Fruit fly (Drosophila melanogaster) whole organism: ENCODE results near the gene CG18294.

Experiments
- CG8478 ChIP-seq: fragments of >200 bp; optimal IDR thresholded peaks from 2 replicates; lab custom pipeline; 2018; ENCODE audit warnings: inconsistent platforms
- Dll ChIP-seq: fragments of >200 bp; optimal IDR thresholded peaks from 2 replicates; lab custom pipeline; 2017
- EcR ChIP-seq, 2 experiments: fragments of >200 bp; optimal IDR thresholded peaks; 2 replicates each; lab custom pipeline; 2017; ENCODE audit warnings: missing biosample characterization in 2 of 2, missing genetic modification characterization in 2 of 2, missing genetic modification reagents in 2 of 2
- pan ChIP-seq: fragments of >200 bp; optimal IDR thresholded peaks from 2 replicates; lab custom pipeline; 2017
- psq ChIP-seq: fragments of >200 bp; optimal IDR thresholded peaks from 2 replicates; lab custom pipeline; 2017
- usp ChIP-seq: fragments of >200 bp; optimal IDR thresholded peaks from 2 replicates; lab custom pipeline; 2017; ENCODE audit warnings: missing biosample characterization, missing genetic modification characterization, mixed read lengths

Gene CG18294

dm6 chr3L:19444092-19444491 lies 31.3 kb downstream of the CG18294 start:
- TF ChIP-seq psq (lab: Kevin White, UChicago) (no peak), EcR (GFP tag; optimal IDR thresholded peaks at IDR 0.05; lab: Kevin White, UChicago) (no peak), CG8478 (lab: Kevin White, UChicago) (no peak), pan (lab: Kevin White, UChicago) (no peak), Dll (lab: Kevin White, UChicago) (no peak), usp (GFP tag; lab: Kevin White, UChicago) (no peak)

DNA sequence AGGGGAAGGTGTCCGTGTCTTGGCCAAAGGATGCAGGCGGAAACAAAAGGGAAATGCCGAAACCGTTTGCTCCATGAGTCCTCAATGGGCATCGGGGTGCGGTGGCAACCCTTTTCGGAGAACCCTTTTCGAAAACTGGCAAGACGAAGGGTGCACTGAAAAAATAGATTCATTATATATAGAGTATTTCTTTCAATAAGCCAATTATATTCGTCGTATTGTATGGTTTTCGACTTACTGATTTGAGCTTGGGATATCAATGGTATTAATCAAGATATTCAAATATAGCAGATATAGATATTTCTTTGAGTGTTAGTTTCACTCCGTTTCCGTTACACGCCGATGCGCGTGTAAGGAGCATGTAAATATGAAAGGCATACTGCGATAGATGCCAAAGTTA lies 33.1 kb downstream of the CG18294 start:
- TF ChIP-seq Dll (lab: Kevin White, UChicago): no peak
- no peak for TF ChIP-seq CG8478 (lab: Kevin White, UChicago)
- TF ChIP-seq usp (GFP tag; lab: Kevin White, UChicago): no peak
- no peak for TF ChIP-seq EcR (GFP tag; optimal IDR thresholded peaks at IDR 0.05; lab: Kevin White, UChicago)
- TF ChIP-seq psq (lab: Kevin White, UChicago): no peak
- TF ChIP-seq pan (lab: Kevin White, UChicago): no peak
